Worm (Caenorhabditis elegans): Measurements from ENCODE around the gene F36D4.5.

- TF ChIP-seq hnd-1 (tag; optimal IDR thresholded peaks at IDR 0.05) (no peak), flt-1 (GFP tag; IDR thresholded peaks at IDR 0.05) (no peak), aly-1 (tag; optimal IDR thresholded peaks at IDR 0.05) (no peak), ama-1 (optimal IDR thresholded peaks at IDR 0.05) (no peak), ets-7 (tag; optimal IDR thresholded peaks at IDR 0.05) (no peak), hmbx-1 (tag; optimal IDR thresholded peaks at IDR 0.05) (no peak), ceh-36 (tag; optimal IDR thresholded peaks at IDR 0.05) (no peak), tra-4 (tag; optimal IDR thresholded peaks at IDR 0.05) (no peak), B0310.2 (tag; optimal IDR thresholded peaks at IDR 0.05) (no peak)
Observed at ce11 chrV:9376417-9376816, 49.2 kb downstream of the F36D4.5 start, which contains the start of gene E02C12.19.

All from whole organism, early embryonic.